Worm (Caenorhabditis elegans): Measurements from ENCODE around the gene M151.2.

M151.2 gene

DNA sequence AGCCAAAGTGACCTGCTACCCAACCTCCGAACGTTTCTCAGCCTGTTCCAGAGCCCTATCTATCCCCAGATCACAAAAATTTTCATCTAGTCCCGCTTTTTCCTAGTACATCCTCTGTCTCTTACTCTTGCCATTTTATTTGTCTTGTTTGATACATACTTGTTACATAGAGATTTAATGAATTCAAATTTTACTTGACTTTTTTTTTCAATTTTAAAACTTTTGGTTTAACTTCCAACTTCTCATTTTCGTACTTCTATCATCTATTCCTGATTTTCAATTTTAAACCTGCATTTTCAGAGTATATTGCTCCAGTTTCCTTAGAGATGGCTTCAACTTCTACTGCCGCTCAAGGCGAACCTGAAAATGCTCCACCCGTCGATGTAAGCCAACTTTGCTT, 4.0 kb upstream of the M151.2 start, which contains the start of gene M151.3:
M151.3 (plus strand) TSS at position 301 of the 400 bp plus-strand sequence.
- no peak for TF ChIP-seq crh-2 (tag; optimal IDR thresholded peaks at IDR 0.05)

- TF ChIP-seq ama-1 (optimal IDR thresholded peaks at IDR 0.05) (no peak), ztf-4 (tag; optimal IDR thresholded peaks at IDR 0.05) (no peak), skn-1 (tag; optimal IDR thresholded peaks at IDR 0.05) (no peak), ceh-16 (tag; optimal IDR thresholded peaks at IDR 0.05) (no peak), nhr-21 (tag; optimal IDR thresholded peaks at IDR 0.05) (no peak), mab-5 (tag; optimal IDR thresholded peaks at IDR 0.05) (no peak), unc-62 (GFP tag; optimal IDR thresholded peaks at IDR 0.05) (no peak), fos-1 (tag; optimal IDR thresholded peaks at IDR 0.05) (no peak), nhr-237 (tag; optimal IDR thresholded peaks at IDR 0.05) (no peak), aly-2 (tag; optimal IDR thresholded peaks at IDR 0.05) (no peak), nhr-11 (tag; optimal IDR thresholded peaks at IDR 0.05) (no peak), sma-3 (GFP tag; optimal IDR thresholded peaks at IDR 0.05) (no peak), snpc-4 (tag; optimal IDR thresholded peaks at IDR 0.05) (no peak), unc-39 (tag; optimal IDR thresholded peaks at IDR 0.05) (no peak), ceh-82 (tag; optimal IDR thresholded peaks at IDR 0.05) (no peak), nhr-23 (tag; optimal IDR thresholded peaks at IDR 0.05) (no peak), zag-1 (tag; optimal IDR thresholded peaks at IDR 0.05) (no peak)
These were observed 3.9 kb downstream of the M151.2 start for ce11 chrII:3634765-3635164.

ce11 chrII:3639238-3639637, 8.3 kb downstream of the M151.2 start, which contains the start of gene fbxb-31:
TSS of gene fbxb-31 (minus strand) at chrII:3639338.
- TF ChIP-seq nhr-129 (tag; optimal IDR thresholded peaks at IDR 0.05) = no peak
- no peak for TF ChIP-seq ceh-16 (tag; optimal IDR thresholded peaks at IDR 0.05)
- TF ChIP-seq skn-1 (tag; optimal IDR thresholded peaks at IDR 0.05) = no peak
- TF ChIP-seq ztf-1 (GFP tag; conservative IDR thresholded peaks at IDR 0.05) = no peak
- no peak for TF ChIP-seq unc-39 (tag; optimal IDR thresholded peaks at IDR 0.05)
- no peak for TF ChIP-seq sem-4 (tag; optimal IDR thresholded peaks at IDR 0.05)
- TF ChIP-seq snpc-4 (tag; optimal IDR thresholded peaks at IDR 0.05) = no peak
- no peak for TF ChIP-seq elt-1 (tag; optimal IDR thresholded peaks at IDR 0.05)
- TF ChIP-seq sma-3 (GFP tag; optimal IDR thresholded peaks at IDR 0.05) = no peak
- TF ChIP-seq lin-11 (tag; optimal IDR thresholded peaks at IDR 0.05) = no peak
- no peak for TF ChIP-seq crh-2 (tag; optimal IDR thresholded peaks at IDR 0.05)
- no peak for TF ChIP-seq lin-39 (tag; optimal IDR thresholded peaks at IDR 0.05)
- TF ChIP-seq mab-5 (tag; optimal IDR thresholded peaks at IDR 0.05) = no peak
- TF ChIP-seq elt-3 (tag; optimal IDR thresholded peaks at IDR 0.05) = no peak
- no peak for TF ChIP-seq F13H6.1 (tag; optimal IDR thresholded peaks at IDR 0.05)
- TF ChIP-seq nhr-21 (tag; optimal IDR thresholded peaks at IDR 0.05) = no peak
- no peak for TF ChIP-seq Y55F3AM.14 (GFP tag; optimal IDR thresholded peaks at IDR 0.05)

DNA sequence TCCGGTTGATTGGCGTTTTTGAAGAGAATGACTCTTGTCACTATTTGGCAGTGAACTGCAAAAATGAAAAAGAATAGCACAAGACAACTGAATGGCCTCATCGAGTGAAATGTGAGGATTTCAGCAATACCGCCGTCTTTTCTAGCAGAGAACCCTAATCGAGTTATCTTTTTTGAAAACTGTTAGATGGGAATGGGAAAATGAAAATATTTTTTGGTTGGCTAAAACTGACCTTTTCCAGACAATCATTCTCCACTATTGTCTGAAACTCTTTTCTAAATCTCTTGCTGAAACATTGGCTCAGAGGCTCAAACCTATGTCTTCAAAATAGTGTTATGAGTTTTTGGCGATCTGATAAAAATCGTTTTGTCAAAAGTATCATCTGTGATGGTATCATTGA, 9.3 kb downstream of the M151.2 start, which contains the start of gene M151.10:
M151.10 (minus strand) TSS at position 101 of the 400 bp plus-strand sequence.
- TF ChIP-seq nhr-12 (tag; optimal IDR thresholded peaks at IDR 0.05) = no peak
- no peak for TF ChIP-seq nhr-10 (tag; optimal IDR thresholded peaks at IDR 0.05)
- TF ChIP-seq C34F6.9 (tag; optimal IDR thresholded peaks at IDR 0.05) = no peak
- TF ChIP-seq elt-3 (tag; optimal IDR thresholded peaks at IDR 0.05) = no peak
- no peak for TF ChIP-seq gmeb-1 (tag; optimal IDR thresholded peaks at IDR 0.05)
- no peak for TF ChIP-seq egl-27 (tag; optimal IDR thresholded peaks at IDR 0.05)
- TF ChIP-seq ama-1 (optimal IDR thresholded peaks at IDR 0.05) = no peak
- TF ChIP-seq elt-1 (tag; optimal IDR thresholded peaks at IDR 0.05) = no peak
- no peak for TF ChIP-seq R02D3.7 (tag; optimal IDR thresholded peaks at IDR 0.05)
- no peak for TF ChIP-seq aly-2 (tag; optimal IDR thresholded peaks at IDR 0.05)
- no peak for TF ChIP-seq sem-4 (tag; optimal IDR thresholded peaks at IDR 0.05)
- TF ChIP-seq sma-3 (GFP tag; optimal IDR thresholded peaks at IDR 0.05) = no peak
- no peak for TF ChIP-seq fos-1 (tag; optimal IDR thresholded peaks at IDR 0.05)
- TF ChIP-seq dmd-4 (tag; optimal IDR thresholded peaks at IDR 0.05) = no peak
- TF ChIP-seq unc-39 (tag; optimal IDR thresholded peaks at IDR 0.05) = no peak

DNA sequence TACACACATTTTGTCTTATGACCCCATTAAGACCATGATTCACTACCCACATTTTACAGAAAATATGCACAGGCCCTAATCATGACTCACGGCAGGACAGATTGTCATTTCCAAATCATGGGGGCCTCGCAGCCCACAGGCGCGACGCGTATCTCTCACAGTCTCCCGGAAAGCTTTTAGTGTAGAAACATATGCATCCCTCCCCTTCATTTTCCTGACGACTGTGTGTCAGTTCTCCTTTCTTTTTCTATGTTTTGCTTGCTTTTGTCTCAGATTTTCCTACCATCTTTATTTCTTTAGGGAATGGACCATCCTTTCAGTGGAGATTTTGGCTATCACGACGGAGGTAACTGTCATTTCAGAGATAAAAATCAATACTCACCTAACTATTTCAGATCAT, 10.3 kb downstream of the M151.2 start, which contains the start of gene M151.1:
M151.1 (plus strand) TSS at position 301 of the 400 bp plus-strand sequence.
- TF ChIP-seq skn-1 (tag; optimal IDR thresholded peaks at IDR 0.05) = no peak
- no peak for TF ChIP-seq sma-9 (GFP tag; optimal IDR thresholded peaks at IDR 0.05)
- TF ChIP-seq sma-9 (tag; optimal IDR thresholded peaks at IDR 0.05) = no peak
- no peak for TF ChIP-seq F13H6.1 (tag; optimal IDR thresholded peaks at IDR 0.05)
- no peak for TF ChIP-seq ztf-1 (GFP tag; conservative IDR thresholded peaks at IDR 0.05)
- TF ChIP-seq nhr-77 (tag; optimal IDR thresholded peaks at IDR 0.05) = no peak
- no peak for TF ChIP-seq gmeb-1 (tag; optimal IDR thresholded peaks at IDR 0.05)
- no peak for TF ChIP-seq nhr-6 (tag; optimal IDR thresholded peaks at IDR 0.05)
- TF ChIP-seq elt-3 (tag; optimal IDR thresholded peaks at IDR 0.05) = no peak
